Worm (Caenorhabditis elegans): ENCODE data around the gene sds-22.

Gene sds-22

DNA sequence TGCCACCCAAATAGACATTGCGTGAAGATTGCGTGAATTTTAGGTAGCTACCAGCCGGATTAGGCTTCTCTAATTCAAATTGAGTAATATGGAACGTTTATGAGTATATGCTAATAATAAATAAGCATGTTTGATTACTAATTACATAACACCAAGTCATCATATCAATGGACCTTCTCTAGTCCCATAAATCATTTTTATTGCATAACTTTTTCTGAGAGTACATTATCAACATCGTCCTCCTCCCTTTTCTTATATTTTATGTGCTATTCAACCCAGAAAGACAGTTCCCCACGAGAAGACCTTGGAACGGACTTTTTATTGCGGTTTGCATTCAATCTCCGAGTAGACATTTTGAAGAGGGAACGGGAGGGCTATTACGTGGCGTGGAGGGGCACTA, 45.9 kb upstream of the sds-22 start:
- TF ChIP-seq nhr-12 (tag; optimal IDR thresholded peaks at IDR 0.05), result no peak
- TF ChIP-seq eor-1 (tag; optimal IDR thresholded peaks at IDR 0.05), result no peak
- peak; percentile 12 for TF ChIP-seq nhr-25 (tag; optimal IDR thresholded peaks at IDR 0.05)

DNA sequence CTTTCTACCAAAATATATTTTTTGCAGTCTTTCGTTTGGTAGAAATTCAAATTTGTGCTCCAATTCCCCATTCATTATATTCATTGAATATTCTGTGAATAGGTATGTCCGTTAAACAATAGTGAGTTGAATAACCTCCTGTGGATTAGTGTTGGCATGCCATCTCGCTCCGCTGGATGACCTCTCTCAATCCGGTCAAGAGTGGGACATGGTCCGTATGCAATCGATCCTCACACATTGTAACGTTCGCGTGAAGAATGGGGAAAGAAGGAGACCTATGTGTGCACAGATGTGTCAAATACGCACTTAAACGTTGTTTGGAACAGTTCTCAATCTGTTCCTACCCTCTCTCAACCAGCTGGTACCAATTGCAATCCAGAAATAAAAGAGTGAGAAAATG, 45.0 kb upstream of the sds-22 start:
- TF ChIP-seq fkh-10 (GFP tag; optimal IDR thresholded peaks at IDR 0.05), result no peak
- no peak for TF ChIP-seq lsy-12 (tag; optimal IDR thresholded peaks at IDR 0.05)
- no peak for TF ChIP-seq egl-5 (tag; optimal IDR thresholded peaks at IDR 0.05)
- no peak for TF ChIP-seq nhr-23 (tag; optimal IDR thresholded peaks at IDR 0.05)
- TF ChIP-seq nhr-25 (tag; optimal IDR thresholded peaks at IDR 0.05), result no peak
- TF ChIP-seq mml-1 (tag; optimal IDR thresholded peaks at IDR 0.05), result no peak
- TF ChIP-seq fos-1 (tag; optimal IDR thresholded peaks at IDR 0.05), result no peak
- TF ChIP-seq nhr-28 (tag; optimal IDR thresholded peaks at IDR 0.05), result no peak
- no peak for TF ChIP-seq egl-27 (tag; optimal IDR thresholded peaks at IDR 0.05)
- no peak for TF ChIP-seq unc-62 (GFP tag; optimal IDR thresholded peaks at IDR 0.05)
- no peak for TF ChIP-seq unc-39 (tag; optimal IDR thresholded peaks at IDR 0.05)
- TF ChIP-seq snpc-4 (tag; optimal IDR thresholded peaks at IDR 0.05), result no peak
- no peak for TF ChIP-seq zag-1 (tag; optimal IDR thresholded peaks at IDR 0.05)
- TF ChIP-seq jun-1 (tag; optimal IDR thresholded peaks at IDR 0.05), result no peak
- no peak for TF ChIP-seq tbx-2 (tag; optimal IDR thresholded peaks at IDR 0.05)
- no peak for TF ChIP-seq ztf-4 (tag; optimal IDR thresholded peaks at IDR 0.05)

DNA sequence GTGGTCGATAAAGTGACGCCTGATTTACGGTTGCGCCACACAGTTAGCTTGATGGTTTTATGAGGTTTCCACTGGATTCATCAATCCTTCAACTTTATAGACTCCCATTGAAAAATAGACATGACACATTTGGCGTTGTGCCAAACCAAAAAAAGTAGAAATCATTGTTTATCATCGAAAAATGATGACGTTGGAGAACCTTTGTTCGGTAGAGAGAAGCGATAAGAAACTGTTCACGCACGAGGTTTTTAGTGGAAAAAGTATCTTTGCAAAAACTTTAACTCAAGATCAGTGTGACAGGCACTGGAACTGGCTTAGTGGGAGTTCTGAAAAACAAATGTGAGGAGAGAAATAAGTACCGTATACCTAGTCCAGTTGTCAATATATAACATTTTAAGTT, 44.6 kb upstream of the sds-22 start:
- peak; percentile 43 for TF ChIP-seq skn-1 (tag; optimal IDR thresholded peaks at IDR 0.05)
- peak; percentile 74 for TF ChIP-seq elt-2 (tag; optimal IDR thresholded peaks at IDR 0.05)
- peak; percentile 33 for TF ChIP-seq pqm-1 (tag; optimal IDR thresholded peaks at IDR 0.05)
- no peak for TF ChIP-seq lin-15B (tag; optimal IDR thresholded peaks at IDR 0.05)

DNA sequence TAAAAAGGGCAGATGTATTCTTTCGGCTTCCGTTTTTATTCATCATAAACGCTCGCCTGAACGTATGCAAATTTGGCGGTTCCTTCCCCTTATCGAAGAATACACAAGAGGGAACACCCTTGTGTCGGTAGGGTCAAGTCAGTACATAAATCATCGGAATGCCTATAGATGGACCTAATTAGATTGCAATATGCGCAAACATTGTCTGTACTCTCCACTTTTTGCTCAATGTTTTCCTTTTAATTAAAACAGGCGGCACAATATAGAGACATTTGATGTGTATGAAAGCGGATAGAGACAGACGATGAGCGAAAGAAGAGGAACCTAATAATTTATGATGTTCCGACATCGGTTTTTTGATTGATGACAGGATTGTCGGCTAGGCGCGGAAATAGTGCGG, 44.0 kb upstream of the sds-22 start:
- no peak for TF ChIP-seq mdl-1 (tag; optimal IDR thresholded peaks at IDR 0.05)
- TF ChIP-seq lin-39 (tag; optimal IDR thresholded peaks at IDR 0.05), result no peak
- no peak for TF ChIP-seq ztf-4 (tag; optimal IDR thresholded peaks at IDR 0.05)
- TF ChIP-seq ceh-82 (tag; optimal IDR thresholded peaks at IDR 0.05), result no peak
- no peak for TF ChIP-seq nhr-28 (tag; optimal IDR thresholded peaks at IDR 0.05)
- TF ChIP-seq ceh-9 (tag; optimal IDR thresholded peaks at IDR 0.05), result no peak

DNA sequence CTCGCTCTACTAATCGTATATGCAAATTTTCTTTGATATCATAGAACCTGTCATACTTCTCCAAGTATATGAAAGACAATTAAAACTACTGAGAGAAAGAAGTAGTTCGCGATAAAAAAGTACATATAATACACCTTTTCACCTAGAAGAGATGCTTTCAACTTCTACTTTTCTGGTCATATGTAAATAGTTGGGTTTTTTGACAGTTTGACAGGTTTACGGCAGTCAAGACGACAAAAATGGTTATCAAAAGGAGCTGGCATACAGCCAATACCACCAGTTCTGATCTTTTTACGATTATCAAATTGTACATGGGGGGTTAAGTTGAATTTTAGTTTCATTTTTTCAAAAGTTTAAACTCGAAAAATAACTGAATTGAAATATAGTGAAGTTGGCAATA, 43.3 kb upstream of the sds-22 start:
- TF ChIP-seq pqm-1 (tag; optimal IDR thresholded peaks at IDR 0.05) (peak; percentile 50), pha-4 (tag; optimal IDR thresholded peaks at IDR 0.05) (peak; percentile 39), eor-1 (tag; optimal IDR thresholded peaks at IDR 0.05) (no peak), lin-15B (tag; optimal IDR thresholded peaks at IDR 0.05) (no peak), elt-2 (tag; optimal IDR thresholded peaks at IDR 0.05) (peak; percentile 89)

DNA sequence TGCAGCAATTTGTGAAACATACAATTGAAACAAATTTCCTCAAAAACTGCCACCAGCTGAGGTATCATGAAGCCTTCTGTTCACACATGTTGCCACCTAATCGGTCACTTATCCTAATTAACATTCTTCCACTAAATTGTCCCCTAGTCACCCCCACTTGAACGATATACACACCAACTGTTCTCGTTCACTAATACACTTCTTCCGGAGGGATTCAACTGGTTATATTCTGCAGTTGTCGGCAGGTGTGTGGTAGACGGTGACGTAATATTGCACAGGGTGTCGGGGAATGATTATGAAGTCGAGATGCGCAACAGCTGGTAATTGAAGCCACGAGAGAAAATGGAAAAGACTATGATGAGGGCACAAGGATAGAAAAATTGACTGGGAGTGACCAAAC, 42.8 kb upstream of the sds-22 start:
- TF ChIP-seq pqm-1 (tag; optimal IDR thresholded peaks at IDR 0.05), result no peak
- TF ChIP-seq fkh-2 (tag; optimal IDR thresholded peaks at IDR 0.05), result no peak
- TF ChIP-seq nfya-1 (tag; optimal IDR thresholded peaks at IDR 0.05; ENCODE audit: insufficient read depth), result no peak
- TF ChIP-seq nhr-28 (tag; optimal IDR thresholded peaks at IDR 0.05), result no peak
- TF ChIP-seq nhr-23 (tag; optimal IDR thresholded peaks at IDR 0.05), result no peak
- TF ChIP-seq ceh-82 (tag; optimal IDR thresholded peaks at IDR 0.05), result no peak
- TF ChIP-seq ceh-9 (tag; optimal IDR thresholded peaks at IDR 0.05), result no peak
- TF ChIP-seq snpc-4 (tag; optimal IDR thresholded peaks at IDR 0.05), result no peak
- no peak for TF ChIP-seq ztf-4 (tag; optimal IDR thresholded peaks at IDR 0.05)
- TF ChIP-seq nhr-77 (tag; optimal IDR thresholded peaks at IDR 0.05), result no peak
- no peak for TF ChIP-seq fos-1 (tag; optimal IDR thresholded peaks at IDR 0.05)
- TF ChIP-seq elt-3 (tag; optimal IDR thresholded peaks at IDR 0.05), result no peak
- no peak for TF ChIP-seq elt-2 (tag; optimal IDR thresholded peaks at IDR 0.05)
- no peak for TF ChIP-seq daf-12 (tag; optimal IDR thresholded peaks at IDR 0.05)
- no peak for TF ChIP-seq egl-27 (tag; optimal IDR thresholded peaks at IDR 0.05)
- no peak for TF ChIP-seq nhr-11 (tag; optimal IDR thresholded peaks at IDR 0.05)
- no peak for TF ChIP-seq pha-4 (tag; optimal IDR thresholded peaks at IDR 0.05)
- no peak for TF ChIP-seq egl-5 (tag; optimal IDR thresholded peaks at IDR 0.05)
- TF ChIP-seq tbx-2 (tag; optimal IDR thresholded peaks at IDR 0.05), result no peak

All from whole organism, L3 larva.